Worm (Caenorhabditis elegans): ENCODE results near the gene msa-1.

ce11 chrIV:9118792-9119191, 30.4 kb downstream of the msa-1 start, which contains the start of gene nrfl-1:
- TF ChIP-seq unc-62 (GFP tag; optimal IDR thresholded peaks at IDR 0.05) (no peak), nhr-28 (tag; optimal IDR thresholded peaks at IDR 0.05) (no peak), eor-1 (tag; optimal IDR thresholded peaks at IDR 0.05) (no peak), lin-15B (tag; optimal IDR thresholded peaks at IDR 0.05) (no peak), ama-1 (optimal IDR thresholded peaks at IDR 0.05) (no peak), nfya-1 (tag; optimal IDR thresholded peaks at IDR 0.05; ENCODE audit: insufficient read depth) (no peak), skn-1 (tag; optimal IDR thresholded peaks at IDR 0.05) (no peak), ztf-4 (tag; optimal IDR thresholded peaks at IDR 0.05) (no peak), fos-1 (tag; optimal IDR thresholded peaks at IDR 0.05) (no peak), fkh-10 (GFP tag; optimal IDR thresholded peaks at IDR 0.05) (no peak), ceh-82 (tag; optimal IDR thresholded peaks at IDR 0.05) (no peak), egl-27 (tag; optimal IDR thresholded peaks at IDR 0.05) (no peak), nhr-237 (tag; optimal IDR thresholded peaks at IDR 0.05) (no peak)
